Worm (Caenorhabditis elegans) whole organism, early embryonic: ENCODE results near the gene W03C9.1.

ENCODE experiments used
- B0310.2 ChIP-seq: sonication (generic microtip); optimal IDR thresholded peaks from 2 replicates; lab custom pipeline; 2016; ENCODE audit warnings: mild to moderate bottlenecking, missing genetic modification characterization, missing compliant biosample characterization
- F13C5.2 ChIP-seq: sonication (generic microtip); optimal IDR thresholded peaks from 2 replicates; lab custom pipeline; 2017; ENCODE audit warnings: mild to moderate bottlenecking, missing genetic modification characterization, inconsistent platforms, missing compliant biosample characterization
- ama-1 ChIP-seq: fragments of 150-350 bp; optimal IDR thresholded peaks from 2 replicates; lab custom pipeline; 2014
- ceh-36 ChIP-seq: sonication (generic microtip); optimal IDR thresholded peaks from 2 replicates; lab custom pipeline; 2016; ENCODE audit warnings: missing genetic modification characterization, inconsistent platforms, missing compliant biosample characterization
- flt-1 ChIP-seq: fragments of 200-800 bp; sonication (Bioruptor generic); IDR thresholded peaks from 2 replicates; pipeline ENCODE4 v1.3.6; 2022; ENCODE audit warnings: missing genetic modification characterization, missing compliant biosample characterization
- hnd-1 ChIP-seq: sonication (generic microtip); optimal IDR thresholded peaks from 2 replicates; lab custom pipeline; 2016; ENCODE audit warnings: missing genetic modification characterization, missing compliant biosample characterization
- sea-1 ChIP-seq: fragments of 200-800 bp; sonication (Bioruptor generic); conservative IDR thresholded peaks from 2 replicates; pipeline ENCODE4 v1.3.6; 2022; ENCODE audit warnings: missing genetic modification characterization, missing compliant biosample characterization

ce11 chrII:11916945-11917344 lies 45.0 kb downstream of the W03C9.1 start:
- TF ChIP-seq B0310.2 = no peak
- TF ChIP-seq sea-1 = no peak
- TF ChIP-seq ama-1 = no peak
- no peak for TF ChIP-seq hnd-1 (tag; lab: Kevin White, UChicago)
- TF ChIP-seq ceh-36 (tag; lab: Kevin White, UChicago) = no peak
- TF ChIP-seq flt-1 (GFP tag; lab: Robert Waterston, UW) = no peak
- TF ChIP-seq F13C5.2 = no peak
